Worm (Caenorhabditis elegans) whole organism, young adult: Measurements from ENCODE around the gene C03B8.3.

Experiments used
- B0019.2 ChIP-seq: fragments of 200-800 bp; sonication (Bioruptor generic); conservative IDR thresholded peaks from 2 replicates; pipeline ENCODE4 v1.3.6; 2022; ENCODE audit warnings: missing genetic modification reagents, missing genetic modification characterization, missing compliant biosample characterization
- B0035.1 ChIP-seq: sonication (generic microtip); optimal IDR thresholded peaks from 2 replicates; lab custom pipeline; 2016; ENCODE audit warnings: missing genetic modification characterization, mild to moderate bottlenecking, missing compliant biosample characterization, missing genotype, missing genetic modification reagents
- B0261.1 ChIP-seq: sonication (generic microtip); optimal IDR thresholded peaks from 2 replicates; lab custom pipeline; 2016; ENCODE audit warnings: mild to moderate bottlenecking, missing genetic modification characterization, moderate library complexity, missing compliant biosample characterization
- C06A6.2 ChIP-seq: fragments of 200-800 bp; sonication (Bioruptor generic); conservative IDR thresholded peaks from 2 replicates; pipeline ENCODE4 v1.3.6; 2022; ENCODE audit warnings: missing genetic modification characterization, missing compliant biosample characterization
- D2030.7 ChIP-seq: fragments of 200-800 bp; sonication (Bioruptor generic); IDR thresholded peaks from 2 replicates; pipeline ENCODE4 v1.3.6; 2022; ENCODE audit warnings: missing genetic modification reagents, missing genetic modification characterization, missing compliant biosample characterization
- F10E7.11 ChIP-seq: sonication (generic microtip); optimal IDR thresholded peaks from 2 replicates; lab custom pipeline; 2017; ENCODE audit warnings: mild to moderate bottlenecking, missing genetic modification characterization, moderate library complexity, missing compliant biosample characterization
- F22D6.2 ChIP-seq: sonication (generic microtip); optimal IDR thresholded peaks from 2 replicates; lab custom pipeline; 2016; ENCODE audit warnings: mild to moderate bottlenecking, missing genetic modification characterization, missing compliant biosample characterization
- F33H1.4 ChIP-seq: fragments of 200-800 bp; sonication (Bioruptor generic); IDR thresholded peaks from 2 replicates; pipeline ENCODE4 v1.3.6; 2022; ENCODE audit warnings: missing genetic modification reagents, missing genetic modification characterization, missing compliant biosample characterization
- F37B4.10 ChIP-seq: fragments of 200-800 bp; sonication (Bioruptor generic); IDR thresholded peaks from 2 replicates; pipeline ENCODE4 v1.3.6; 2022; ENCODE audit warnings: missing genetic modification characterization, missing compliant biosample characterization
- F49E8.2 ChIP-seq: sonication (generic microtip); optimal IDR thresholded peaks from 3 replicates; lab custom pipeline; 2017; ENCODE audit warnings: missing genetic modification characterization, mild to moderate bottlenecking, missing compliant biosample characterization, antibody characterized with exemption, moderate library complexity; ENCODE audit not compliant: insufficient read depth
- Y53F4B.3 ChIP-seq: fragments of 200-800 bp; sonication (Bioruptor generic); IDR thresholded peaks from 2 replicates; pipeline ENCODE4 v1.3.6; 2022; ENCODE audit warnings: missing genetic modification reagents, missing genetic modification characterization, missing compliant biosample characterization
- Y79H2A.3 ChIP-seq: fragments of 200-800 bp; sonication (Bioruptor generic); conservative IDR thresholded peaks from 2 replicates; pipeline ENCODE4 v1.3.6; 2022; ENCODE audit warnings: missing genetic modification reagents, missing genetic modification characterization, missing compliant biosample characterization
- athp-1 ChIP-seq: sonication (generic microtip); optimal IDR thresholded peaks from 2 replicates; lab custom pipeline; 2017; ENCODE audit warnings: mild to moderate bottlenecking, missing genetic modification characterization, missing compliant biosample characterization
- attf-5 ChIP-seq: fragments of 200-800 bp; sonication (Bioruptor generic); optimal IDR thresholded peaks from 2 replicates; lab custom pipeline; 2018; ENCODE audit warnings: mild to moderate bottlenecking, missing genetic modification characterization, missing compliant biosample characterization
- bed-1 ChIP-seq: fragments of 200-800 bp; sonication (Bioruptor generic); IDR thresholded peaks from 2 replicates; pipeline ENCODE4 v1.3.6; 2022; ENCODE audit warnings: missing genetic modification reagents, missing genetic modification characterization, missing compliant biosample characterization
- cebp-1 ChIP-seq, 2 experiments: fragments of 200-800 bp in 1 of 2; sonication (Bioruptor generic) in 1 of 2; sonication (generic microtip) in 1 of 2; IDR thresholded peaks in 1 of 2; optimal IDR thresholded peaks in 1 of 2; 2 replicates each; pipeline versions ENCODE4 v1.3.6 to Lab custom; 2017 to 2022; ENCODE audit warnings: missing compliant biosample characterization in 2 of 2, missing genetic modification characterization in 2 of 2, mild to moderate bottlenecking in 1 of 2, missing genetic modification reagents in 1 of 2, moderate library complexity in 1 of 2
- cebp-2 ChIP-seq: fragments of 200-800 bp; sonication (Bioruptor generic); IDR thresholded peaks from 2 replicates; pipeline ENCODE4 v1.3.6; 2022; ENCODE audit warnings: missing genetic modification characterization, missing compliant biosample characterization
- ceh-40 ChIP-seq: fragments of 200-800 bp; sonication (Bioruptor generic); IDR thresholded peaks from 2 replicates; pipeline ENCODE4 v1.3.6; 2022; ENCODE audit warnings: missing genetic modification characterization, missing compliant biosample characterization
- ceh-79 ChIP-seq: sonication (generic microtip); optimal IDR thresholded peaks from 2 replicates; lab custom pipeline; 2017; ENCODE audit warnings: mild to moderate bottlenecking, missing genetic modification characterization, missing compliant biosample characterization
- ceh-91 ChIP-seq: fragments of 200-800 bp; sonication (Bioruptor generic); IDR thresholded peaks from 2 replicates; pipeline ENCODE4 v1.3.6; 2022; ENCODE audit warnings: missing genetic modification reagents, missing genetic modification characterization, missing compliant biosample characterization
- dox-1 ChIP-seq: fragments of 200-800 bp; sonication (Bioruptor generic); IDR thresholded peaks from 2 replicates; pipeline ENCODE4 v1.3.6; 2022; ENCODE audit warnings: missing genetic modification reagents, missing genetic modification characterization, missing compliant biosample characterization
- gei-17 ChIP-seq: fragments of 200-800 bp; sonication (Bioruptor generic); optimal IDR thresholded peaks from 2 replicates; lab custom pipeline; 2018; ENCODE audit warnings: mild to moderate bottlenecking, missing genetic modification characterization, missing compliant biosample characterization
- hlh-12 ChIP-seq: sonication (generic microtip); optimal IDR thresholded peaks from 2 replicates; lab custom pipeline; 2016; ENCODE audit warnings: missing genetic modification characterization, missing compliant biosample characterization
- hmg-1.2 ChIP-seq: fragments of 200-800 bp; sonication (Bioruptor generic); IDR thresholded peaks from 2 replicates; pipeline ENCODE4 v1.3.6; 2022; ENCODE audit warnings: missing genetic modification reagents, missing genetic modification characterization, missing compliant biosample characterization
- let-607 ChIP-seq, 2 experiments: fragments of 200-800 bp in 1 of 2; sonication (Bioruptor generic) in 1 of 2; sonication (generic microtip) in 1 of 2; optimal IDR thresholded peaks; 2 replicates each; lab custom pipeline; 2016 to 2018; ENCODE audit warnings: mild to moderate bottlenecking in 2 of 2, missing compliant biosample characterization in 2 of 2, missing genetic modification characterization in 2 of 2, moderate library complexity in 2 of 2, missing genotype in 1 of 2
- lin-35 ChIP-seq, 3 experiments: fragments of 150-350 bp in 2 of 3; sonication (generic microtip) in 1 of 3; optimal IDR thresholded peaks; 2 replicates each; lab custom pipeline; 2014 to 2018; ENCODE audit warnings: missing biosample characterization in 3 of 3, missing genetic modification characterization in 3 of 3, missing genetic modification reagents in 3 of 3
- lin-54 ChIP-seq: fragments of 200-800 bp; sonication (Bioruptor generic); optimal IDR thresholded peaks from 2 replicates; lab custom pipeline; 2018; ENCODE audit warnings: mild to moderate bottlenecking, missing genetic modification characterization, missing compliant biosample characterization
- lsl-1 ChIP-seq: fragments of 200-800 bp; sonication (Bioruptor generic); optimal IDR thresholded peaks from 2 replicates; lab custom pipeline; 2018; ENCODE audit warnings: mild to moderate bottlenecking, missing genetic modification characterization, moderate library complexity, missing compliant biosample characterization
- madf-6 ChIP-seq: fragments of 200-800 bp; sonication (Bioruptor generic); IDR thresholded peaks from 2 replicates; pipeline ENCODE4 v1.3.6; 2022; ENCODE audit warnings: missing genetic modification reagents, missing genetic modification characterization, missing compliant biosample characterization
- madf-8 ChIP-seq: fragments of 200-800 bp; sonication (Bioruptor generic); conservative IDR thresholded peaks from 2 replicates; pipeline ENCODE4 v1.3.6; 2022; ENCODE audit warnings: missing genetic modification reagents, missing genetic modification characterization, missing compliant biosample characterization
- mxl-1 ChIP-seq: sonication (generic microtip); optimal IDR thresholded peaks from 2 replicates; lab custom pipeline; 2016; ENCODE audit warnings: missing genetic modification characterization, missing compliant biosample characterization
- nhr-120 ChIP-seq: fragments of 200-800 bp; sonication (Bioruptor generic); IDR thresholded peaks from 2 replicates; pipeline ENCODE4 v1.3.6; 2022; ENCODE audit warnings: missing genetic modification characterization, missing compliant biosample characterization
- nhr-27 ChIP-seq: fragments of 200-800 bp; sonication (Bioruptor generic); optimal IDR thresholded peaks from 2 replicates; lab custom pipeline; 2018; ENCODE audit warnings: mild to moderate bottlenecking, missing genetic modification characterization, moderate library complexity, missing compliant biosample characterization
- nhr-80 ChIP-seq: sonication (generic microtip); optimal IDR thresholded peaks from 2 replicates; lab custom pipeline; 2016; ENCODE audit warnings: missing genetic modification characterization, missing compliant biosample characterization
- pbrm-1 ChIP-seq: fragments of 200-800 bp; sonication (Bioruptor generic); IDR thresholded peaks from 2 replicates; pipeline ENCODE4 v1.3.6; 2022; ENCODE audit warnings: missing genetic modification reagents, missing genetic modification characterization, missing compliant biosample characterization
- sdz-38 ChIP-seq: sonication (generic microtip); optimal IDR thresholded peaks from 2 replicates; lab custom pipeline; 2016; ENCODE audit warnings: missing genotype, missing genetic modification characterization, missing compliant biosample characterization
- snpc-4 ChIP-seq, 5 experiments: fragments of 150-350 bp in 1 of 5; sonication (generic microtip) in 4 of 5; optimal IDR thresholded peaks; 2 replicates each; lab custom pipeline; 2014 to 2018; ENCODE audit warnings: missing genetic modification characterization in 5 of 5, missing biosample characterization in 3 of 5, antibody characterized with exemption in 2 of 5, mild to moderate bottlenecking in 2 of 5, missing compliant biosample characterization in 2 of 5, missing genotype in 2 of 5, moderate library complexity in 2 of 5, missing genetic modification reagents in 1 of 5
- sptf-2 ChIP-seq: fragments of 200-800 bp; sonication (Bioruptor generic); optimal IDR thresholded peaks from 2 replicates; lab custom pipeline; 2018; ENCODE audit warnings: mild to moderate bottlenecking, missing genetic modification characterization, missing compliant biosample characterization
- tbx-9 ChIP-seq: sonication (generic microtip); optimal IDR thresholded peaks from 2 replicates; lab custom pipeline; 2016; ENCODE audit warnings: borderline replicate concordance, missing genetic modification characterization, inconsistent platforms, missing compliant biosample characterization
- unc-62 ChIP-seq: fragments of 150-350 bp; optimal IDR thresholded peaks from 2 replicates; lab custom pipeline; 2014; ENCODE audit warnings: missing biosample characterization, missing genetic modification reagents, missing genetic modification characterization
- xnd-1 ChIP-seq: sonication (generic microtip); optimal IDR thresholded peaks from 2 replicates; lab custom pipeline; 2016; ENCODE audit warnings: missing genotype, missing genetic modification reagents, missing genetic modification characterization, missing compliant biosample characterization
- zfh-2 ChIP-seq: fragments of 200-800 bp; sonication (Bioruptor generic); conservative IDR thresholded peaks from 2 replicates; pipeline ENCODE4 v1.3.6; 2022; ENCODE audit warnings: missing genetic modification reagents, missing genetic modification characterization, missing compliant biosample characterization
- zim-3 ChIP-seq: sonication (generic microtip); optimal IDR thresholded peaks from 2 replicates; lab custom pipeline; 2017; ENCODE audit warnings: mild to moderate bottlenecking, missing genetic modification characterization, moderate library complexity, missing compliant biosample characterization
- ztf-18 ChIP-seq: sonication (generic microtip); optimal IDR thresholded peaks from 2 replicates; lab custom pipeline; 2016; ENCODE audit warnings: missing genotype, mild to moderate bottlenecking, missing genetic modification characterization, missing compliant biosample characterization
- ztf-26 ChIP-seq: sonication (generic microtip); optimal IDR thresholded peaks from 2 replicates; lab custom pipeline; 2017; ENCODE audit warnings: missing genetic modification characterization, missing compliant biosample characterization
- ztf-3 ChIP-seq: fragments of 200-800 bp; sonication (Bioruptor generic); optimal IDR thresholded peaks from 2 replicates; lab custom pipeline; 2018; ENCODE audit warnings: mild to moderate bottlenecking, missing genetic modification characterization, missing compliant biosample characterization
- ztf-6 ChIP-seq: fragments of 200-800 bp; sonication (Bioruptor generic); IDR thresholded peaks from 2 replicates; pipeline ENCODE4 v1.3.6; 2022; ENCODE audit warnings: missing genetic modification reagents, missing genetic modification characterization, missing compliant biosample characterization

The C03B8.3 gene

DNA sequence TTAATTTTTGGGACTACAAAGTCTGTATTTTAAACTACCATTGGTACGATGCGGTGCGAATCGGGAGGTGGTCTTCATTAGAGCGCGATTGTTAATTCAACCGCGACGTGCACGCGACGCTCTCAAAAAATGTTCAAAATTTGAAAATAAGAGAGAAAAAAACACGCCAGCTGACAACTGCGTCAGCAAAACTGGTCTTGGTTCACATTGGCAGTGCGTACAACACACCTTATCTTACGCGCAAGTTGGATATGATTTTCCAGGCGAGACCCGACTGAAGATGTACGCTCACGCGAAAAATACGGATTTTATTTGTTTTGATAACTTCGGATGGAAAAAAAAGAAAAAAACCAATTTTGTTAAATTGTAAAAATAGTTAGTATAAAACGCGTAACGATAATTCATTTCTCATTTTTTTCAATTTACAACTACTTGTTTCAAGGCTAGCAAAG, at the start of gene C03B8.3:
Gene C03B8.3, plus strand, starts transcription at position 402 of the 452 bp plus-strand sequence.
- TF ChIP-seq sdz-38 (tag; lab: Kevin White, UChicago) (no peak), sptf-2 (GFP tag; lab: Kevin White, UChicago) (no peak), lin-35 (GFP tag; optimal IDR thresholded peaks at IDR 0.05; lab: Kevin White, UChicago) (no peak), snpc-4 (GFP tag; optimal IDR thresholded peaks at IDR 0.05; lab: Kevin White, UChicago) (no peak), snpc-4 (tag; optimal IDR thresholded peaks at IDR 0.05; lab: Kevin White, UChicago) (no peak), pbrm-1 (GFP tag; lab: Robert Waterston, UW) (0 out of 2 replicates have a peak, but pooled peaks have one; percentile 34), ceh-91 (GFP tag; lab: Robert Waterston, UW) (peak; percentile 38; the same call in 1 of the 2 replicates), zim-3 (tag; lab: Kevin White, UChicago) (no peak), ztf-18 (tag; lab: Kevin White, UChicago) (peak; percentile 86), F10E7.11 (tag; lab: Kevin White, UChicago) (no peak), B0019.2 (no peak), attf-5 (GFP tag; lab: Kevin White, UChicago) (peak; percentile 25), lsl-1 (GFP tag; lab: Kevin White, UChicago) (peak; percentile 18), bed-1 (GFP tag; lab: Robert Waterston, UW) (no peak), tbx-9 (no peak), nhr-27 (no peak), hlh-12 (tag; lab: Kevin White, UChicago) (no peak), hmg-1.2 (GFP tag; lab: Robert Waterston, UW) (no peak), dox-1 (GFP tag; lab: Robert Waterston, UW) (no peak), madf-6 (GFP tag; lab: Robert Waterston, UW) (peak; percentile 57; the same call in 1 of the 2 replicates), F33H1.4 (GFP tag; lab: Robert Waterston, UW) (peak; percentile 34), cebp-1 (GFP tag; IDR thresholded peaks at IDR 0.05; lab: Robert Waterston, UW) (no peak), cebp-1 (tag; optimal IDR thresholded peaks at IDR 0.05; lab: Kevin White, UChicago) (no peak), let-607 (tag; optimal IDR thresholded peaks at IDR 0.05; lab: Kevin White, UChicago) (no peak), F37B4.10 (GFP tag; lab: Robert Waterston, UW) (no peak), ztf-6 (GFP tag; lab: Robert Waterston, UW) (no peak), ztf-3 (GFP tag; lab: Kevin White, UChicago) (no peak), ceh-40 (GFP tag; lab: Robert Waterston, UW) (no peak), C06A6.2 (no peak), ztf-26 (tag; lab: Kevin White, UChicago) (no peak), Y53F4B.3 (GFP tag; lab: Robert Waterston, UW) (no peak), zfh-2 (GFP tag; lab: Robert Waterston, UW) (no peak), nhr-80 (no peak), F49E8.2 (no peak), athp-1 (no peak), madf-8 (peak; percentile 30; the same call in 1 of the 2 replicates), xnd-1 (tag; lab: Kevin White, UChicago) (no peak), nhr-120 (GFP tag; lab: Robert Waterston, UW) (no peak), lin-54 (peak; percentile 17), D2030.7 (GFP tag; lab: Robert Waterston, UW) (no peak)

DNA sequence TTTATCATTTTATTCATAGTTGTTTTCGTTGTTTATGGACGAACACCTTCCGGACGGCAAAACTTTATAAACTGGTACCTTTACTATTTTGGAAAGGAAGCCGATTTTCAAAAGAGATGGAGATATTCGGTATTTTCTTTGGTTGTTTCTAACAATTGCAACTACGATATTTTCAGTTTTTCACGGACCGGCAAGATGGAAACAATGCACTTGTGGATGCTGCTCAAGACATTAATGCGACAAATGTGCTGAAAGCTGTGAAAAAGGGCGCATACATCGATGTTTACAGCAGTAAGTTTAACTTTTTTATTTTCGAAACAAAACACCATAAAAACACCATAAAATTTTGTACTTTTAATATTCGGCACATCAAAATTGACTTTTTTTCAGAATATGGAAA, 46.2 kb upstream of the C03B8.3 start:
- TF ChIP-seq B0261.1 (no peak), unc-62 (GFP tag; lab: Kevin White, UChicago) (no peak), ztf-18 (tag; lab: Kevin White, UChicago) (no peak), B0035.1 (tag; lab: Kevin White, UChicago) (no peak), gei-17 (no peak), Y79H2A.3 (no peak), ztf-26 (tag; lab: Kevin White, UChicago) (no peak), nhr-80 (no peak), cebp-2 (GFP tag; lab: Robert Waterston, UW) (no peak), mxl-1 (no peak), F22D6.2 (tag; lab: Kevin White, UChicago) (no peak), ceh-79 (tag; lab: Kevin White, UChicago) (no peak)
- TF ChIP-seq, all 124 proteins: peak for 0
